Fruit fly (Drosophila melanogaster) whole organism, adult: ENCODE data around the gene Gr93a.

Source experiments
- CG11617 ChIP-seq: fragments of 200-800 bp; sonication (Bioruptor generic); optimal IDR thresholded peaks from 2 replicates; lab custom pipeline; 2017; ENCODE audit warnings: mild to moderate bottlenecking, missing biosample characterization, missing genetic modification reagents, missing genetic modification characterization
- CG12768 ChIP-seq: fragments of 200-800 bp; sonication (Bioruptor generic); optimal IDR thresholded peaks from 2 replicates; lab custom pipeline; 2017; ENCODE audit warnings: missing biosample characterization, missing genetic modification characterization, mild to moderate bottlenecking, moderate library complexity, missing genetic modification reagents
- CG14711 ChIP-seq: fragments of 200-800 bp; sonication (Bioruptor generic); optimal IDR thresholded peaks from 2 replicates; lab custom pipeline; 2018; ENCODE audit warnings: missing biosample characterization, mild to moderate bottlenecking, missing genetic modification characterization, moderate library complexity
- CG1620 ChIP-seq: fragments of 200-800 bp; sonication (Bioruptor generic); optimal IDR thresholded peaks from 2 replicates; lab custom pipeline; 2016; ENCODE audit warnings: missing biosample characterization, missing genetic modification characterization
- CG33017 ChIP-seq: fragments of 200-800 bp; sonication (Bioruptor generic); optimal IDR thresholded peaks from 2 replicates; lab custom pipeline; 2018; ENCODE audit warnings: missing biosample characterization, mild to moderate bottlenecking, missing genetic modification characterization, moderate library complexity
- CG5204 ChIP-seq: fragments of 200-800 bp; sonication (Bioruptor generic); optimal IDR thresholded peaks from 2 replicates; lab custom pipeline; 2016; ENCODE audit warnings: missing biosample characterization, missing genetic modification characterization
- CG7045 ChIP-seq: fragments of 200-800 bp; sonication (Bioruptor generic); optimal IDR thresholded peaks from 2 replicates; lab custom pipeline; 2017; ENCODE audit warnings: missing biosample characterization, mild to moderate bottlenecking, missing genetic modification characterization
- CG7101 ChIP-seq: fragments of 200-800 bp; sonication (Bioruptor generic); optimal IDR thresholded peaks from 2 replicates; lab custom pipeline; 2018; ENCODE audit warnings: missing biosample characterization, mild to moderate bottlenecking, missing genetic modification characterization, moderate library complexity
- Clk ChIP-seq: fragments of 200-800 bp; sonication (Bioruptor generic); optimal IDR thresholded peaks from 2 replicates; lab custom pipeline; 2017; ENCODE audit warnings: missing biosample characterization, missing genetic modification characterization
- Crg-1 ChIP-seq: fragments of 200-800 bp; sonication (Bioruptor generic); optimal IDR thresholded peaks from 2 replicates; lab custom pipeline; 2016; ENCODE audit warnings: missing biosample characterization, missing genetic modification characterization
- Hr96 ChIP-seq: fragments of 200-800 bp; sonication (Bioruptor generic); optimal IDR thresholded peaks from 2 replicates; lab custom pipeline; 2016; ENCODE audit warnings: missing biosample characterization, missing genetic modification characterization
- Mnt ChIP-seq: fragments of 200-800 bp; sonication (Bioruptor generic); optimal IDR thresholded peaks from 2 replicates; lab custom pipeline; 2016; ENCODE audit warnings: missing biosample characterization, mild to moderate bottlenecking, missing genetic modification characterization
- bab1 ChIP-seq: fragments of 200-800 bp; sonication (Bioruptor generic); optimal IDR thresholded peaks from 3 replicates; lab custom pipeline; 2019; ENCODE audit warnings: missing biosample characterization, mild to moderate bottlenecking, missing genetic modification characterization, moderate library complexity
- cic ChIP-seq: fragments of 200-800 bp; sonication (Bioruptor generic); optimal IDR thresholded peaks from 2 replicates; lab custom pipeline; 2017; ENCODE audit warnings: missing biosample characterization, mild to moderate bottlenecking, missing genetic modification characterization, moderate library complexity
- cnc ChIP-seq, 2 experiments: fragments of >200 bp; optimal IDR thresholded peaks; 2 replicates each; lab custom pipeline; 2017
- kay ChIP-seq: fragments of 200-800 bp; sonication (Bioruptor generic); peaks from one replicate; lab custom pipeline; 2016; ENCODE audit warnings: missing biosample characterization, missing genetic modification characterization, borderline replicate concordance
- ovo ChIP-seq: fragments of 200-800 bp; sonication (Bioruptor generic); optimal IDR thresholded peaks from 2 replicates; lab custom pipeline; 2016; ENCODE audit warnings: missing biosample characterization, missing genetic modification characterization
- pad ChIP-seq: fragments of 200-800 bp; sonication (Bioruptor generic); optimal IDR thresholded peaks from 3 replicates; lab custom pipeline; 2017; ENCODE audit warnings: missing biosample characterization, missing genetic modification characterization, mild to moderate bottlenecking, moderate library complexity, missing genetic modification reagents
- tj ChIP-seq: fragments of 200-800 bp; sonication (Bioruptor generic); optimal IDR thresholded peaks from 3 replicates; lab custom pipeline; 2017; ENCODE audit warnings: missing biosample characterization, mild to moderate bottlenecking, missing genetic modification characterization, moderate library complexity
- toe ChIP-seq: fragments of 200-800 bp; sonication (Bioruptor generic); optimal IDR thresholded peaks from 2 replicates; lab custom pipeline; 2016; ENCODE audit warnings: missing biosample characterization, missing genetic modification characterization

Gr93a gene

dm6 chr3R:21855469-21855826 is 23.1 kb downstream of the Gr93a start:
- TF ChIP-seq pad (GFP tag; lab: Kevin White, UChicago) = no peak

dm6 chr3R:21856098-21856872 is 24.0 kb downstream of the Gr93a start, which contains the start of gene glec:
Gene glec, minus strand, starts transcription at chr3R:21856266.
- TF ChIP-seq cnc (optimal IDR thresholded peaks at IDR 0.05; lab: Kevin White, UChicago) = no peak
- TF ChIP-seq pad (GFP tag; lab: Kevin White, UChicago) = no peak
- TF ChIP-seq cic = peak; percentile 42
- peak; percentile 55 for TF ChIP-seq toe (GFP tag; lab: Kevin White, UChicago)
- no peak for TF ChIP-seq CG7045 (GFP tag; lab: Kevin White, UChicago)
- TF ChIP-seq Crg-1 (GFP tag; lab: Kevin White, UChicago) = no peak
- TF ChIP-seq Clk (GFP tag; lab: Kevin White, UChicago) = no peak
- peak; percentile 2 for TF ChIP-seq CG14711 (tag; lab: Kevin White, UChicago)
- TF ChIP-seq CG12768 (GFP tag; lab: Kevin White, UChicago) = peak; percentile 1
- peak; percentile 47 for TF ChIP-seq CG33017 (tag; lab: Kevin White, UChicago)
- TF ChIP-seq CG11617 (GFP tag; lab: Kevin White, UChicago) = peak; percentile 50
- TF ChIP-seq CG7101 = peak; percentile 13
- TF ChIP-seq kay (GFP tag; lab: Kevin White, UChicago) = peak; percentile 86
- TF ChIP-seq ovo (GFP tag; lab: Kevin White, UChicago) = peak; percentile 28
- peak; percentile 59 for TF ChIP-seq CG1620 (GFP tag; lab: Kevin White, UChicago)
- peak; percentile 54 for TF ChIP-seq Hr96 (GFP tag; lab: Kevin White, UChicago)
- peak; percentile 49 for TF ChIP-seq Mnt (GFP tag; lab: Kevin White, UChicago)
- peak; percentile 49 for TF ChIP-seq bab1 (GFP tag; lab: Kevin White, UChicago)
- peak; percentile 68 for TF ChIP-seq CG5204 (GFP tag; lab: Kevin White, UChicago)
- peak; percentile 47 for TF ChIP-seq tj (GFP tag; lab: Kevin White, UChicago)

DNA sequence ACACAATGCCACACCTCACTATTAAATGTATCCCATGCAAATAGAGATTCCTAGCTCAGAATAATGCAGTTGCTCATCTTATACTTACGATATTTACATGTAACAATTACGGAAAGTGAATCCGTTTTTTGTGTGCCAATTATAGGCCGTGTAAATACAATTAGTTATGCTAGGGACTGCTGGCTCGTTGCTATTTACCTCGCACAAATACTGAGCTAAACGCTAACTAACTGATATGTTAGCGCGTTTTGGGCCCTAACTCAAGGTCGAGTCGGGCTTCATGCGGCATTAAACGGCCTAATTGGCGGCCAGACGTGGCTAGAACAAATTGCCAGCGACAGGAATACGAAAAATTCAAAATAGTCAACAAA is 24.6 kb downstream of the Gr93a start:
- no peak for TF ChIP-seq pad (GFP tag; lab: Kevin White, UChicago)
- TF ChIP-seq cic = no peak
- no peak for TF ChIP-seq kay (GFP tag; lab: Kevin White, UChicago)
- TF ChIP-seq Mnt (GFP tag; lab: Kevin White, UChicago) = no peak
- TF ChIP-seq tj (GFP tag; lab: Kevin White, UChicago) = no peak
- no peak for TF ChIP-seq toe (GFP tag; lab: Kevin White, UChicago)
- peak; percentile 2 for TF ChIP-seq CG7045 (GFP tag; lab: Kevin White, UChicago)
- peak; percentile 13 for TF ChIP-seq Crg-1 (GFP tag; lab: Kevin White, UChicago)

DNA sequence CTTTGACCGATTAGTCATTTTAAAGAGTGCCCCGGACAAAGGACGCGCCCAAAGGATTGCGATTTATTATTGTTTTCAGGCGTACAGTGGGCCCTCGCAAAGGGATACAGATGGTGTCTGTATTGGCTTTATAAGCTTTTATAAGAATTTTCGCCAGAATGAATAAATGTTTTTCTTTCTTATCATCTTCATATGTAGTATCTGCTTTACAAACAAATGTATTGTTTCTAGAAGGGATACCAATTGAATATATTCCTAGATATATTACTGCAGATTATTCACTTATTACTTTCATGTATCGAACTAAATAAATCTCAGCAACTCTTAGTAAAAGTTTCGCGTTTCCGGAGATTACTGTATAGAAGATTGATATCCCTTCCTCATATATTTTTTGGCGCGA is 25.2 kb downstream of the Gr93a start:
- TF ChIP-seq CG1620 (GFP tag; lab: Kevin White, UChicago) (no peak), cnc (optimal IDR thresholded peaks at IDR 0.05; lab: Kevin White, UChicago) (no peak), CG7101 (no peak), cic (no peak), kay (GFP tag; lab: Kevin White, UChicago) (no peak), CG7045 (GFP tag; lab: Kevin White, UChicago) (no peak), toe (GFP tag; lab: Kevin White, UChicago) (no peak), Crg-1 (GFP tag; lab: Kevin White, UChicago) (no peak), CG5204 (GFP tag; lab: Kevin White, UChicago) (no peak), CG11617 (GFP tag; lab: Kevin White, UChicago) (no peak), Mnt (GFP tag; lab: Kevin White, UChicago) (no peak), bab1 (GFP tag; lab: Kevin White, UChicago) (no peak), ovo (GFP tag; lab: Kevin White, UChicago) (no peak), Hr96 (GFP tag; lab: Kevin White, UChicago) (no peak), pad (GFP tag; lab: Kevin White, UChicago) (no peak), CG14711 (tag; lab: Kevin White, UChicago) (no peak), CG33017 (tag; lab: Kevin White, UChicago) (no peak), tj (GFP tag; lab: Kevin White, UChicago) (no peak)

dm6 chr3R:21858290-21858875 is 26.1 kb downstream of the Gr93a start:
- TF ChIP-seq Mnt (GFP tag; lab: Kevin White, UChicago) (no peak), CG14711 (tag; lab: Kevin White, UChicago) (no peak), kay (GFP tag; lab: Kevin White, UChicago) (no peak), CG33017 (tag; lab: Kevin White, UChicago) (no peak), tj (GFP tag; lab: Kevin White, UChicago) (peak; percentile 34), Hr96 (GFP tag; lab: Kevin White, UChicago) (no peak)

dm6 chr3R:21859509-21859908 is 27.2 kb downstream of the Gr93a start:
- TF ChIP-seq CG33017 (tag; lab: Kevin White, UChicago) = no peak
- no peak for TF ChIP-seq bab1 (GFP tag; lab: Kevin White, UChicago)
- TF ChIP-seq CG12768 (GFP tag; lab: Kevin White, UChicago) = no peak
- TF ChIP-seq CG1620 (GFP tag; lab: Kevin White, UChicago) = no peak
- TF ChIP-seq kay (GFP tag; lab: Kevin White, UChicago) = peak; percentile 33
